Fruit fly (Drosophila melanogaster) whole organism, embryonic: ENCODE data around the gene Ocrl.

Experiments
- Bgb ChIP-seq: fragments of 200-800 bp; sonication (Bioruptor generic); IDR thresholded peaks from 2 replicates; pipeline ENCODE4 v1.3.6; 2022; ENCODE audit warnings: missing biosample characterization, missing genetic modification characterization; ENCODE audit not compliant: partially characterized antibody
- C15 ChIP-seq: fragments of 200-800 bp; sonication (Bioruptor generic); IDR thresholded peaks from 3 replicates; pipeline ENCODE4 v1.3.6; 2022; ENCODE audit warnings: missing biosample characterization, missing genetic modification characterization
- CG10321 ChIP-seq: fragments of 200-800 bp; sonication (Bioruptor generic); IDR thresholded peaks from 2 replicates; pipeline ENCODE4 v1.3.6; 2022; ENCODE audit warnings: missing biosample characterization, missing genetic modification characterization
- CG10431 ChIP-seq: fragments of 200-800 bp; sonication (Bioruptor generic); optimal IDR thresholded peaks from 3 replicates; lab custom pipeline; 2018; ENCODE audit warnings: missing biosample characterization, mild to moderate bottlenecking, missing genetic modification characterization
- CG10462 ChIP-seq: fragments of 200-800 bp; sonication (Bioruptor generic); optimal IDR thresholded peaks from 2 replicates; lab custom pipeline; 2016; ENCODE audit warnings: missing biosample characterization, missing genetic modification characterization
- CG11560 ChIP-seq: fragments of 200-800 bp; sonication (Bioruptor generic); IDR thresholded peaks from 3 replicates; pipeline ENCODE4 v1.3.6; 2022; ENCODE audit warnings: missing biosample characterization, missing genetic modification characterization
- CG12155 ChIP-seq: fragments of 200-800 bp; sonication (Bioruptor generic); optimal IDR thresholded peaks from 3 replicates; lab custom pipeline; 2016; ENCODE audit warnings: missing biosample characterization, missing genetic modification characterization
- CG12299 ChIP-seq: fragments of 200-800 bp; sonication (Bioruptor generic); optimal IDR thresholded peaks from 2 replicates; lab custom pipeline; 2018; ENCODE audit warnings: missing biosample characterization, mild to moderate bottlenecking, missing genetic modification characterization
- CG15011 ChIP-seq: fragments of 200-800 bp; sonication (Bioruptor generic); optimal IDR thresholded peaks from 3 replicates; lab custom pipeline; 2018; ENCODE audit warnings: missing biosample characterization, mild to moderate bottlenecking, missing genetic modification characterization
- CG16815 ChIP-seq: fragments of 200-800 bp; sonication (Bioruptor generic); optimal IDR thresholded peaks from 3 replicates; lab custom pipeline; 2017; ENCODE audit warnings: missing biosample characterization, mild to moderate bottlenecking, missing genetic modification characterization
- CG18619 ChIP-seq: fragments of 200-800 bp; sonication (Bioruptor generic); optimal IDR thresholded peaks from 3 replicates; lab custom pipeline; 2017; ENCODE audit warnings: missing biosample characterization, mild to moderate bottlenecking, missing genetic modification characterization
- CG4424 ChIP-seq: fragments of 200-800 bp; sonication (Bioruptor generic); optimal IDR thresholded peaks from 3 replicates; lab custom pipeline; 2016; ENCODE audit warnings: missing biosample characterization, missing genetic modification characterization
- CG4617 ChIP-seq: fragments of 200-800 bp; sonication (Bioruptor generic); optimal IDR thresholded peaks from 3 replicates; lab custom pipeline; 2016; ENCODE audit warnings: missing biosample characterization, missing genetic modification characterization, borderline replicate concordance
- CG4820 ChIP-seq: fragments of 200-800 bp; sonication (Bioruptor generic); optimal IDR thresholded peaks from 3 replicates; lab custom pipeline; 2016; ENCODE audit warnings: missing biosample characterization, missing genetic modification characterization
- CG6175 ChIP-seq: fragments of 200-800 bp; sonication (Bioruptor generic); IDR thresholded peaks from 3 replicates; pipeline ENCODE4 v1.3.6; 2022; ENCODE audit warnings: missing biosample characterization, missing genetic modification characterization
- CG7271 ChIP-seq: fragments of 200-800 bp; sonication (Bioruptor generic); optimal IDR thresholded peaks from 2 replicates; lab custom pipeline; 2018; ENCODE audit warnings: missing biosample characterization, mild to moderate bottlenecking, missing genetic modification characterization, moderate library complexity
- CG7987 ChIP-seq: fragments of 200-800 bp; sonication (Bioruptor generic); optimal IDR thresholded peaks from 2 replicates; lab custom pipeline; 2018; ENCODE audit warnings: missing biosample characterization, mild to moderate bottlenecking, missing genetic modification characterization, moderate library complexity
- CG8924 ChIP-seq: fragments of 200-800 bp; optimal IDR thresholded peaks from 3 replicates; lab custom pipeline; 2019; ENCODE audit warnings: missing biosample characterization, mild to moderate bottlenecking, missing genetic modification characterization, moderate library complexity
- CG9932 ChIP-seq: fragments of 200-800 bp; sonication (Bioruptor generic); IDR thresholded peaks from 2 replicates; pipeline ENCODE4 v1.3.6; 2022; ENCODE audit warnings: missing biosample characterization, missing genetic modification characterization
- Camta ChIP-seq: fragments of 200-800 bp; sonication (Bioruptor generic); optimal IDR thresholded peaks from 2 replicates; lab custom pipeline; 2016; ENCODE audit warnings: missing biosample characterization, missing genetic modification characterization
- CoRest ChIP-seq: fragments of 200-800 bp; sonication (Bioruptor generic); optimal IDR thresholded peaks from 3 replicates; lab custom pipeline; 2018; ENCODE audit warnings: missing biosample characterization, mild to moderate bottlenecking, missing genetic modification characterization, moderate library complexity
- Dref ChIP-seq: fragments of 200-800 bp; sonication (Bioruptor generic); IDR thresholded peaks from 2 replicates; pipeline ENCODE4 v1.3.6; 2022; ENCODE audit warnings: missing biosample characterization, missing genetic modification characterization
- GATAe ChIP-seq: fragments of 200-800 bp; sonication (Bioruptor generic); conservative IDR thresholded peaks from 2 replicates; pipeline ENCODE4 v1.3.6; 2022; ENCODE audit warnings: missing biosample characterization, missing genetic modification characterization
- Hmr ChIP-seq: fragments of 200-800 bp; sonication (Bioruptor generic); optimal IDR thresholded peaks from 3 replicates; lab custom pipeline; 2017; ENCODE audit warnings: mild to moderate bottlenecking, missing biosample characterization, missing genetic modification reagents, missing genetic modification characterization
- Hr39 ChIP-seq: fragments of >200 bp; optimal IDR thresholded peaks from 2 replicates; lab custom pipeline; 2017
- Lhr ChIP-seq: fragments of 200-800 bp; sonication (Bioruptor generic); optimal IDR thresholded peaks from 3 replicates; lab custom pipeline; 2017; ENCODE audit warnings: mild to moderate bottlenecking, missing biosample characterization, missing genetic modification reagents, missing genetic modification characterization
- Med ChIP-seq: fragments of 200-800 bp; sonication (Bioruptor generic); peaks from one replicate; lab custom pipeline; 2016; ENCODE audit warnings: missing biosample characterization, missing genetic modification characterization, mild to moderate bottlenecking, inconsistent platforms, moderate library complexity
- Meics ChIP-seq: fragments of 200-800 bp; sonication (Bioruptor generic); optimal IDR thresholded peaks from 2 replicates; lab custom pipeline; 2017; ENCODE audit warnings: missing biosample characterization, mild to moderate bottlenecking, missing genetic modification characterization
- NC2α ChIP-seq: fragments of 200-800 bp; sonication (Bioruptor generic); optimal IDR thresholded peaks from 2 replicates; lab custom pipeline; 2016; ENCODE audit warnings: missing biosample characterization, missing genetic modification characterization
- Oli ChIP-seq: fragments of 200-800 bp; sonication (Bioruptor generic); optimal IDR thresholded peaks from 2 replicates; lab custom pipeline; 2018; ENCODE audit warnings: missing biosample characterization, mild to moderate bottlenecking, missing genetic modification characterization, moderate library complexity
- Opbp ChIP-seq: fragments of 200-800 bp; sonication (Bioruptor generic); IDR thresholded peaks from 3 replicates; pipeline ENCODE4 v1.3.6; 2022; ENCODE audit warnings: missing biosample characterization, missing genetic modification characterization; ENCODE audit not compliant: partially characterized antibody
- TFAM ChIP-seq: fragments of 200-800 bp; sonication (Bioruptor generic); optimal IDR thresholded peaks from 2 replicates; lab custom pipeline; 2017; ENCODE audit warnings: missing biosample characterization, missing genetic modification characterization, inconsistent platforms
- Trl ChIP-seq, 3 experiments: fragments of >200 bp in 2 of 3; fragments of 200-800 bp in 1 of 3; sonication (Bioruptor generic) in 1 of 3; optimal IDR thresholded peaks; 2 replicates in 1 of 3; 3 replicates in 2 of 3; lab custom pipeline; 2016 to 2017; ENCODE audit warnings: missing biosample characterization in 1 of 3, missing genetic modification characterization in 1 of 3
- Xbp1 ChIP-seq: fragments of 200-800 bp; sonication (Bioruptor generic); optimal IDR thresholded peaks from 3 replicates; lab custom pipeline; 2016; ENCODE audit warnings: missing biosample characterization, mild to moderate bottlenecking, missing genetic modification characterization
- crol ChIP-seq: fragments of 200-800 bp; sonication (Bioruptor generic); IDR thresholded peaks from 2 replicates; pipeline ENCODE4 v1.3.6; 2022; ENCODE audit warnings: missing biosample characterization, missing genetic modification characterization
- cwo ChIP-seq: fragments of 200-800 bp; sonication (Bioruptor generic); optimal IDR thresholded peaks from 3 replicates; lab custom pipeline; 2017; ENCODE audit warnings: missing biosample characterization, missing genetic modification characterization, mild to moderate bottlenecking, moderate library complexity, missing genetic modification reagents
- dysf ChIP-seq: fragments of 200-800 bp; sonication (Bioruptor generic); IDR thresholded peaks from 3 replicates; pipeline ENCODE4 v1.3.6; 2022; ENCODE audit warnings: missing biosample characterization, missing genetic modification characterization
- exex ChIP-seq: fragments of 200-800 bp; sonication (Bioruptor generic); optimal IDR thresholded peaks from 4 replicates; lab custom pipeline; 2018; ENCODE audit warnings: missing biosample characterization, mild to moderate bottlenecking, missing genetic modification characterization, moderate library complexity
- lmd ChIP-seq: fragments of 200-800 bp; sonication (Bioruptor generic); IDR thresholded peaks from 2 replicates; pipeline ENCODE4 v1.3.6; 2022; ENCODE audit warnings: missing biosample characterization, missing genetic modification characterization
- mirr ChIP-seq: fragments of 200-800 bp; sonication (Bioruptor generic); optimal IDR thresholded peaks from 3 replicates; lab custom pipeline; 2018; ENCODE audit warnings: missing biosample characterization, mild to moderate bottlenecking, missing genetic modification characterization
- pfk ChIP-seq: fragments of 200-800 bp; sonication (Bioruptor generic); optimal IDR thresholded peaks from 2 replicates; lab custom pipeline; 2018; ENCODE audit warnings: missing biosample characterization, mild to moderate bottlenecking, missing genetic modification characterization, moderate library complexity
- salm ChIP-seq: fragments of 200-800 bp; sonication (Bioruptor generic); optimal IDR thresholded peaks from 2 replicates; lab custom pipeline; 2018; ENCODE audit warnings: missing biosample characterization, mild to moderate bottlenecking, missing genetic modification characterization
- sr ChIP-seq: fragments of 200-800 bp; sonication (Bioruptor generic); IDR thresholded peaks from 3 replicates; pipeline ENCODE4 v1.3.6; 2022; ENCODE audit warnings: missing biosample characterization, missing genetic modification characterization
- sug ChIP-seq: fragments of 200-800 bp; optimal IDR thresholded peaks from 2 replicates; lab custom pipeline; 2019; ENCODE audit warnings: missing biosample characterization, mild to moderate bottlenecking, missing genetic modification characterization, moderate library complexity
- zen2 ChIP-seq: fragments of 200-800 bp; sonication (Bioruptor generic); IDR thresholded peaks from 3 replicates; pipeline ENCODE4 v1.3.6; 2022; ENCODE audit warnings: missing biosample characterization, missing genetic modification characterization; ENCODE audit not compliant: partially characterized antibody

The Ocrl gene

dm6 chrX:1949598-1949997 is 26.8 kb downstream of the Ocrl start (continued):
- TF ChIP-seq CG11560 (tag; lab: Robert Waterston, UW) (no peak), NC2α (GFP tag; lab: Kevin White, UChicago) (no peak), Lhr (GFP tag; lab: Kevin White, UChicago) (no peak)
- TF ChIP-seq, all 482 proteins: peak for 5

dm6 chrX:1950311-1950710 is 27.5 kb downstream of the Ocrl start:
- TF ChIP-seq CG7271 (tag; lab: Kevin White, UChicago), result no peak
- no peak for TF ChIP-seq zen2 (GFP tag; lab: Robert Waterston, UW)
- TF ChIP-seq GATAe (GFP tag; lab: Robert Waterston, UW), result peak; percentile 58; the same call in 1 of the 2 replicates
- no peak for TF ChIP-seq Hr39
- TF ChIP-seq CG10431, result no peak
- no peak for TF ChIP-seq TFAM
- TF ChIP-seq C15 (GFP tag; lab: Robert Waterston, UW), result no peak
- TF ChIP-seq CG18619 (GFP tag; lab: Kevin White, UChicago), result no peak
- TF ChIP-seq CG7987 (GFP tag; lab: Kevin White, UChicago), result peak; percentile 8
- TF ChIP-seq Trl (optimal IDR thresholded peaks at IDR 0.05; lab: Kevin White, UChicago), result peak; percentile 5 to 24
- TF ChIP-seq Trl (GFP tag; optimal IDR thresholded peaks at IDR 0.05; lab: Kevin White, UChicago), result no peak
- TF ChIP-seq dysf (GFP tag; lab: Robert Waterston, UW), result no peak
- no peak for TF ChIP-seq lmd
- TF ChIP-seq salm, result no peak
- no peak for TF ChIP-seq Meics (GFP tag; lab: Kevin White, UChicago)
- TF ChIP-seq mirr (GFP tag; lab: Kevin White, UChicago), result no peak
- peak; percentile 14 for TF ChIP-seq exex (tag; lab: Kevin White, UChicago)
- no peak for TF ChIP-seq CG4820 (GFP tag; lab: Kevin White, UChicago)
- TF ChIP-seq pfk (GFP tag; lab: Kevin White, UChicago), result no peak
- no peak for TF ChIP-seq Opbp (GFP tag; lab: Robert Waterston, UW)
- TF ChIP-seq CG16815, result no peak
- no peak for TF ChIP-seq CG12299 (tag; lab: Kevin White, UChicago)
- TF ChIP-seq CG4424 (GFP tag; lab: Kevin White, UChicago), result no peak
- no peak for TF ChIP-seq CG10462 (GFP tag; lab: Kevin White, UChicago)
- no peak for TF ChIP-seq CG10321 (GFP tag; lab: Robert Waterston, UW)
- TF ChIP-seq crol (GFP tag; lab: Robert Waterston, UW), result peak; percentile 94
- no peak for TF ChIP-seq CG12155 (GFP tag; lab: Kevin White, UChicago)
- no peak for TF ChIP-seq Oli (tag; lab: Kevin White, UChicago)
- no peak for TF ChIP-seq Camta (GFP tag; lab: Kevin White, UChicago)
- no peak for TF ChIP-seq CG15011 (GFP tag; lab: Kevin White, UChicago)
- TF ChIP-seq sr, result no peak
- peak; percentile 0 for TF ChIP-seq sug (tag; lab: Kevin White, UChicago)
- no peak for TF ChIP-seq CG8924 (tag; lab: Kevin White, UChicago)
- TF ChIP-seq cwo, result peak; percentile 41
- TF ChIP-seq CG6175, result 0 out of 3 replicates have a peak, but pooled peaks have one; percentile 7
- TF ChIP-seq CG9932 (GFP tag; lab: Robert Waterston, UW), result no peak
- TF ChIP-seq Bgb, result 0 out of 2 replicates have a peak, but pooled peaks have one; percentile 7
- no peak for TF ChIP-seq CoRest (tag; lab: Kevin White, UChicago)
- peak; percentile 27 for TF ChIP-seq Med (GFP tag; lab: Kevin White, UChicago)
- TF ChIP-seq CG4617 (GFP tag; lab: Kevin White, UChicago), result no peak
- TF ChIP-seq Hmr, result no peak
- TF ChIP-seq Xbp1 (GFP tag; lab: Kevin White, UChicago), result no peak
- TF ChIP-seq Dref (GFP tag; lab: Robert Waterston, UW), result 0 out of 2 replicates have a peak, but pooled peaks have one; percentile 24
